Fruit fly (Drosophila melanogaster) whole organism, embryonic: ENCODE measurements around the gene Mst57Db.

Experiments
- CG14441 ChIP-seq: fragments of 200-800 bp; sonication (Bioruptor generic); IDR thresholded peaks from 2 replicates; pipeline ENCODE4 v1.3.6; 2022; ENCODE audit warnings: missing biosample characterization, missing genetic modification characterization
- CG17359 ChIP-seq: fragments of 200-800 bp; sonication (Bioruptor generic); optimal IDR thresholded peaks from 3 replicates; lab custom pipeline; 2018; ENCODE audit warnings: missing biosample characterization, mild to moderate bottlenecking, missing genetic modification characterization, moderate library complexity
- CG2129 ChIP-seq: fragments of 200-800 bp; sonication (Bioruptor generic); IDR thresholded peaks from 2 replicates; pipeline ENCODE4 v1.3.6; 2022; ENCODE audit warnings: missing biosample characterization, missing genetic modification characterization; ENCODE audit not compliant: partially characterized antibody
- CG2875 ChIP-seq: fragments of 200-800 bp; sonication (Bioruptor generic); optimal IDR thresholded peaks from 2 replicates; lab custom pipeline; 2017; ENCODE audit warnings: missing biosample characterization, mild to moderate bottlenecking, missing genetic modification characterization, missing genetic modification reagents
- CG2889 ChIP-seq: fragments of 200-800 bp; sonication (Bioruptor generic); IDR thresholded peaks from 3 replicates; pipeline ENCODE4 v1.3.6; 2022; ENCODE audit warnings: missing biosample characterization, missing genetic modification characterization
- CG3065 ChIP-seq: fragments of 200-800 bp; sonication (Bioruptor generic); optimal IDR thresholded peaks from 2 replicates; lab custom pipeline; 2016; ENCODE audit warnings: missing biosample characterization, missing genetic modification characterization
- CG33213 ChIP-seq: fragments of 200-800 bp; sonication (Bioruptor generic); optimal IDR thresholded peaks from 3 replicates; lab custom pipeline; 2016; ENCODE audit warnings: missing biosample characterization, missing genetic modification characterization
- CG3407 ChIP-seq: fragments of 200-800 bp; sonication (Bioruptor generic); optimal IDR thresholded peaks from 2 replicates; lab custom pipeline; 2018; ENCODE audit warnings: missing biosample characterization, mild to moderate bottlenecking, missing genetic modification characterization
- CG34224 ChIP-seq: fragments of 200-800 bp; sonication (Bioruptor generic); IDR thresholded peaks from 3 replicates; pipeline ENCODE4 v1.3.6; 2022; ENCODE audit warnings: missing biosample characterization, missing genetic modification characterization; ENCODE audit not compliant: partially characterized antibody
- CG42726 ChIP-seq: fragments of 200-800 bp; sonication (Bioruptor generic); IDR thresholded peaks from 2 replicates; pipeline ENCODE4 v1.3.6; 2022; ENCODE audit warnings: missing biosample characterization, missing genetic modification characterization; ENCODE audit not compliant: partially characterized antibody
- CG6254 ChIP-seq: fragments of 200-800 bp; sonication (Bioruptor generic); optimal IDR thresholded peaks from 3 replicates; lab custom pipeline; 2017; ENCODE audit warnings: mild to moderate bottlenecking, missing biosample characterization, missing genetic modification reagents, missing genetic modification characterization
- CG7271 ChIP-seq: fragments of 200-800 bp; sonication (Bioruptor generic); optimal IDR thresholded peaks from 2 replicates; lab custom pipeline; 2018; ENCODE audit warnings: missing biosample characterization, mild to moderate bottlenecking, missing genetic modification characterization, moderate library complexity
- CG7372 ChIP-seq: fragments of 200-800 bp; sonication (Bioruptor generic); IDR thresholded peaks from 2 replicates; pipeline ENCODE4 v1.3.6; 2022; ENCODE audit warnings: missing biosample characterization, missing genetic modification characterization
- CG8944 ChIP-seq: fragments of 200-800 bp; sonication (Bioruptor generic); optimal IDR thresholded peaks from 3 replicates; lab custom pipeline; 2016; ENCODE audit warnings: missing biosample characterization, missing genetic modification characterization
- CG9876 ChIP-seq: fragments of 200-800 bp; sonication (Bioruptor generic); optimal IDR thresholded peaks from 2 replicates; lab custom pipeline; 2016; ENCODE audit warnings: missing biosample characterization, missing genetic modification characterization
- HHEX ChIP-seq: fragments of 200-800 bp; sonication (Bioruptor generic); optimal IDR thresholded peaks from 3 replicates; lab custom pipeline; 2017; ENCODE audit warnings: missing biosample characterization, mild to moderate bottlenecking, missing genetic modification characterization, missing genetic modification reagents
- Med ChIP-seq: fragments of 200-800 bp; sonication (Bioruptor generic); peaks from one replicate; lab custom pipeline; 2016; ENCODE audit warnings: missing biosample characterization, missing genetic modification characterization, mild to moderate bottlenecking, inconsistent platforms, moderate library complexity
- Poxn ChIP-seq: fragments of 200-800 bp; sonication (Bioruptor generic); IDR thresholded peaks from 2 replicates; pipeline ENCODE4 v1.3.6; 2022; ENCODE audit warnings: missing biosample characterization, missing genetic modification characterization
- Ssrp ChIP-seq: fragments of 200-800 bp; sonication (Bioruptor generic); optimal IDR thresholded peaks from 2 replicates; lab custom pipeline; 2018; ENCODE audit warnings: missing biosample characterization, mild to moderate bottlenecking, missing genetic modification characterization, moderate library complexity
- bab2 ChIP-seq: fragments of 200-800 bp; sonication (Bioruptor generic); optimal IDR thresholded peaks from 2 replicates; lab custom pipeline; 2016; ENCODE audit warnings: missing biosample characterization, missing genetic modification characterization
- chif ChIP-seq, 2 experiments: fragments of 200-800 bp; sonication (Bioruptor generic); optimal IDR thresholded peaks; 3 replicates each; lab custom pipeline; 2016; ENCODE audit warnings: missing biosample characterization in 2 of 2, missing genetic modification characterization in 2 of 2
- dimm ChIP-seq: fragments of 200-800 bp; sonication (Bioruptor generic); IDR thresholded peaks from 2 replicates; pipeline ENCODE4 v1.3.6; 2022; ENCODE audit warnings: missing biosample characterization, missing genetic modification characterization
- gce ChIP-seq: fragments of 200-800 bp; sonication (Bioruptor generic); IDR thresholded peaks from 3 replicates; pipeline ENCODE4 v1.3.6; 2022; ENCODE audit warnings: missing biosample characterization, missing genetic modification characterization
- lmd ChIP-seq: fragments of 200-800 bp; sonication (Bioruptor generic); IDR thresholded peaks from 2 replicates; pipeline ENCODE4 v1.3.6; 2022; ENCODE audit warnings: missing biosample characterization, missing genetic modification characterization
- mirr ChIP-seq: fragments of 200-800 bp; sonication (Bioruptor generic); optimal IDR thresholded peaks from 3 replicates; lab custom pipeline; 2018; ENCODE audit warnings: missing biosample characterization, mild to moderate bottlenecking, missing genetic modification characterization
- oc ChIP-seq: fragments of 200-800 bp; sonication (Bioruptor generic); optimal IDR thresholded peaks from 2 replicates; lab custom pipeline; 2018; ENCODE audit warnings: missing biosample characterization, mild to moderate bottlenecking, missing genetic modification characterization, moderate library complexity
- pb ChIP-seq: fragments of 200-800 bp; sonication (Bioruptor generic); optimal IDR thresholded peaks from 3 replicates; lab custom pipeline; 2016; ENCODE audit warnings: missing biosample characterization, missing genetic modification characterization
- phol ChIP-seq: fragments of 200-800 bp; sonication (Bioruptor generic); optimal IDR thresholded peaks from 3 replicates; lab custom pipeline; 2018; ENCODE audit warnings: missing biosample characterization, mild to moderate bottlenecking, missing genetic modification characterization, moderate library complexity
- pum ChIP-seq: fragments of 200-800 bp; sonication (Bioruptor generic); optimal IDR thresholded peaks from 2 replicates; lab custom pipeline; 2016; ENCODE audit warnings: missing biosample characterization, missing genetic modification characterization
- sob ChIP-seq: fragments of 200-800 bp; sonication (Bioruptor generic); IDR thresholded peaks from 2 replicates; pipeline ENCODE4 v1.3.6; 2022; ENCODE audit warnings: missing biosample characterization, missing genetic modification characterization
- sqz ChIP-seq: fragments of 200-800 bp; sonication (Bioruptor generic); optimal IDR thresholded peaks from 3 replicates; lab custom pipeline; 2018; ENCODE audit warnings: missing biosample characterization, mild to moderate bottlenecking, missing genetic modification characterization
- twi ChIP-seq: fragments of 200-800 bp; optimal IDR thresholded peaks from 2 replicates; lab custom pipeline; 2019; ENCODE audit warnings: missing biosample characterization, mild to moderate bottlenecking, missing genetic modification characterization, moderate library complexity
- tx ChIP-seq: fragments of 200-800 bp; sonication (Bioruptor generic); optimal IDR thresholded peaks from 2 replicates; lab custom pipeline; 2016; ENCODE audit warnings: missing biosample characterization, missing genetic modification characterization

The Mst57Db gene

DNA sequence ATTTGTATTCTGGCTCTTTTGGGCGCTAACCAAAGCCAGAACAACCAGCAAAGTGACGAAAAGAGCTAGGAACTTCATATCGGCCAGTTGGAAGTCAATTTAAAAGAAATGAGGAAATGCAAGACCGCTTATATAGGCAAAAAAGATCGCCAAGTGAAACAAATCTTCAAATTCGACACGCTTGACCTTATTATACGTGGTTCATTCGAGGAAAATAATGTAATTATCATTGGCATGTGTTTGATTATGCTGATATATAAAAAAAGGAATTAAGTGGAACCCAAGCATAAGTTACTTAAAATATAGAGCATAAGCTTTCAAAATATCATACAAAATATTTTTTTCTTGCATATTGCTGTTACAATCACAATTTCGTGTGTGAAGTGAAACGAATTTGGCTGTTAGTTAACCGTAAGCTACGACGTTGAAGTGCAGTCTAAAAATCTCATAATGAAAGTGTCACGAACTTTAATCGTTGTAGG is 1.1 kb upstream of the Mst57Db start, which contains the start of the genes Mst57Da and alpha4GT2:
Gene Mst57Da (minus strand): TSS at position 101 of the 482 bp plus-strand sequence.
Gene alpha4GT2 (plus strand): TSS at position 432 of the 482 bp plus-strand sequence.
- TF ChIP-seq CG6254 (GFP tag; lab: Kevin White, UChicago): no peak
- TF ChIP-seq gce (GFP tag; lab: Robert Waterston, UW): no peak
- TF ChIP-seq, all 482 proteins: peak for 0

DNA sequence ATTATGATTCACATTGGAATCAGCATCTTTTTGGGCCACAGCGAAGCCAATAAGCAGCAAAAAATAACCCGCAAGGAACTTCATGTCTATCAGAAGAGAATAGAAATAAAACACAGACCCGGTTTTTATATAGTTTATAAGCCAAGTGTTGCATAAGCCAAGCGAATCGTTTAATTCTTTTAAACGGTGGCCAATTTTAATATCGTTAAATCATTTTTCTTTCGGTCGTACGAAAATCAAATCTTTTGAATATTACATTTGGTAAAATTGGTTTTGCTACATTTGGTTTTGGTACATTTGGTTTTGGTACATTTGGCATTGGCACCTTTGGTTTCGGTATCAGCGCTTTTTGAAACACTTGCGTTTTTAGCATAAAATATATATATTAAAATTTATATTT is 586 bp downstream of the Mst57Db start, which contains the start of gene Sfp96F:
Gene Sfp96F (minus strand): TSS at position 101 of the 400 bp plus-strand sequence.
- no peak for TF ChIP-seq sob (GFP tag; lab: Robert Waterston, UW)
- TF ChIP-seq CG3065 (GFP tag; lab: Kevin White, UChicago): no peak
- TF ChIP-seq CG8944 (GFP tag; lab: Kevin White, UChicago): no peak
- TF ChIP-seq twi (tag; lab: Kevin White, UChicago): no peak
- no peak for TF ChIP-seq oc (tag; lab: Kevin White, UChicago)
- no peak for TF ChIP-seq tx (GFP tag; lab: Kevin White, UChicago)

DNA sequence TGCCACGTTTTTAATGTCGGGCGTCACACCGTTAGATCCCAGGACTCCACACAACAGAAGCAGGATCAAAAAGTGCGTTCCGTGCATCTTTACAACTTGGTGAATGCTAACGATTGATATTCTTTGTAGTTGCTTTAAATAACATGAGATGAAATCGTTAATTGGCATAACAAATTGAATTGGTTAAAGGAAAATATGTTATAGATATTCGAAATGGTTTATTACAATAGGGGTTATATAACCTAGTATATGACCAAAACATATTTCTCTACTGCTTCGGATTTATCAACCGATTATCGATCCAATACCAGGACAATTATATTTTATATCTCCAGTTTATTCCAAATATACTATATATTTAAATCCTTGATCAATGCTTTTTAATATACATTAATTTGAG is 1.1 kb downstream of the Mst57Db start, which contains the start of gene Mst57Dc:
Gene Mst57Dc (minus strand): TSS at position 101 of the 400 bp plus-strand sequence.
- no peak for TF ChIP-seq CG2875 (GFP tag; lab: Kevin White, UChicago)
- TF ChIP-seq CG7271 (tag; lab: Kevin White, UChicago): no peak
- no peak for TF ChIP-seq Med (GFP tag; lab: Kevin White, UChicago)
- TF ChIP-seq bab2 (GFP tag; lab: Kevin White, UChicago): no peak
- no peak for TF ChIP-seq pb (GFP tag; lab: Kevin White, UChicago)
- TF ChIP-seq CG2129: no peak
- no peak for TF ChIP-seq phol (tag; lab: Kevin White, UChicago)
- no peak for TF ChIP-seq HHEX (GFP tag; lab: Kevin White, UChicago)
- TF ChIP-seq Poxn (GFP tag; lab: Robert Waterston, UW): no peak
- no peak for TF ChIP-seq CG33213 (GFP tag; lab: Kevin White, UChicago)
- TF ChIP-seq CG9876: no peak
- TF ChIP-seq dimm (GFP tag; lab: Robert Waterston, UW): no peak
- no peak for TF ChIP-seq lmd (GFP tag; lab: Robert Waterston, UW)
- no peak for TF ChIP-seq CG2889
- no peak for TF ChIP-seq sqz (GFP tag; lab: Kevin White, UChicago)
- no peak for TF ChIP-seq Ssrp (tag; lab: Kevin White, UChicago)

DNA sequence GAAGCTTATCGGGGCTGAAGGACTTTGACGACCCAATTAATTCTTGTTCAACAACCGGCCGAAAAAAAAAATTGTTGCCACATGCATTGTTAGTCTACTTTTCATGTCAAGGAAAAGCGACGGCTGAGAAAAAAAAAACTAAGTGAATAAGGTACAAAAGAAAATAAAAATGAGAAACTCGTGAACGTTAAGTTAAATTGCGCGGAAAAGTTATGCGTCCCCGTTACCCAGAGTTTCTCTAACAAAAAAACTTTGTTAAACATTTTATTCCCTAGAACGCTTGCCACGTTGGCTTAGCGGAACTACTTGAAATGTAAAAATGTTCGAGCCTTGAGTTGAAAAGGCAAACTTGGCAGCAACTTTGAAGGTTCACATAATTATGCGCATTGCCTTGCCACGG is 15.5 kb downstream of the Mst57Db start, which contains the start of gene CG14354:
Gene CG14354 (plus strand): TSS at position 301 of the 400 bp plus-strand sequence.
- TF ChIP-seq CG42726 (GFP tag; lab: Robert Waterston, UW): no peak
- TF ChIP-seq mirr (GFP tag; lab: Kevin White, UChicago): no peak
- TF ChIP-seq CG34224: no peak
- TF ChIP-seq CG7372 (GFP tag; lab: Robert Waterston, UW): no peak
- no peak for TF ChIP-seq CG17359 (tag; lab: Kevin White, UChicago)
- no peak for TF ChIP-seq pum (GFP tag; lab: Kevin White, UChicago)

DNA sequence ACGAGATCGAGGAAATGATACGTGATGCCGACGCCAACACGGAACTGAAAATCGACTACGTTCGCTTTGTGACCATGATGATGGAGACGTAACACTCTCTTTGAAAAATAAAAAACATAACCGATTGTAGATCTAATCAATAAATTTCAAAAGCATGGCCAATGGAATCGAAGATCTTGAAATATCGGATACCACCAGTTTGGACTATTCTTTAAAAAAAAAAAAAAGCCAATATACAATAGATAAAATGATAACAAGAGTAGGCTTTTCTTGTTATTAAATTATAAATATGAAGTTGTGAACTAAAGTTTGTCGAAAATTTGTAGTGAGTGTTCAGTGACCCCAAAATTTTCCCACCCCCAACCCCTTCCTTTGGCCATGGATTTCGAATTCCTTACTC is 19.1 kb downstream of the Mst57Db start, which contains the start of the genes Acam and CG17770:
Gene Acam (plus strand): TSS at position 301 of the 400 bp plus-strand sequence.
Gene CG17770 (plus strand): TSS at position 301 of the 400 bp plus-strand sequence.
- TF ChIP-seq CG3407 (GFP tag; lab: Kevin White, UChicago) (no peak), chif (GFP tag; optimal IDR thresholded peaks at IDR 0.05; lab: Kevin White, UChicago) (no peak), CG14441 (GFP tag; lab: Robert Waterston, UW) (no peak)
